Worm (Caenorhabditis elegans) whole organism, late embryonic: Measurements from ENCODE around the gene eelo-2.
A peak's percentile ranks its signal among the peaks of the same experiment; 100 is the strongest.

Source experiments
- C08G9.2 ChIP-seq: sonication (generic microtip); optimal IDR thresholded peaks from 2 replicates; lab custom pipeline; 2016; ENCODE audit warnings: mild to moderate bottlenecking, missing genetic modification characterization, moderate library complexity, missing compliant biosample characterization
- C38D4.7 ChIP-seq: fragments of 200-800 bp; sonication (Bioruptor generic); optimal IDR thresholded peaks from 2 replicates; lab custom pipeline; 2018; ENCODE audit warnings: mild to moderate bottlenecking, missing genetic modification characterization, moderate library complexity, missing compliant biosample characterization
- F13H6.1 ChIP-seq: sonication (generic microtip); optimal IDR thresholded peaks from 2 replicates; lab custom pipeline; 2016; ENCODE audit warnings: missing genetic modification characterization, missing compliant biosample characterization
- K02D7.2 ChIP-seq: sonication (generic microtip); optimal IDR thresholded peaks from 2 replicates; lab custom pipeline; 2017; ENCODE audit warnings: mild to moderate bottlenecking, missing genetic modification characterization, missing compliant biosample characterization
- T23F11.4 ChIP-seq: fragments of 200-800 bp; sonication (Bioruptor generic); optimal IDR thresholded peaks from 2 replicates; lab custom pipeline; 2018; ENCODE audit warnings: mild to moderate bottlenecking, missing genetic modification characterization, missing compliant biosample characterization
- ama-1 ChIP-seq: fragments of 150-350 bp; optimal IDR thresholded peaks from 2 replicates; lab custom pipeline; 2014
- ceh-14 ChIP-seq: sonication (generic microtip); optimal IDR thresholded peaks from 2 replicates; lab custom pipeline; 2016; ENCODE audit warnings: missing genotype, missing genetic modification characterization, missing compliant biosample characterization
- ceh-18 ChIP-seq: sonication (generic microtip); optimal IDR thresholded peaks from 2 replicates; lab custom pipeline; 2016; ENCODE audit warnings: missing genetic modification characterization, missing compliant biosample characterization
- ceh-34 ChIP-seq: sonication (generic microtip); optimal IDR thresholded peaks from 2 replicates; lab custom pipeline; 2016; ENCODE audit warnings: mild to moderate bottlenecking, missing genetic modification characterization, missing compliant biosample characterization
- ceh-45 ChIP-seq: fragments of 200-800 bp; sonication (Bioruptor generic); IDR thresholded peaks from 2 replicates; pipeline ENCODE4 v1.3.6; 2022; ENCODE audit warnings: missing genetic modification reagents, missing genetic modification characterization, missing compliant biosample characterization
- ceh-48 ChIP-seq: sonication (generic microtip); optimal IDR thresholded peaks from 2 replicates; lab custom pipeline; 2016; ENCODE audit warnings: missing genetic modification characterization, inconsistent platforms, missing compliant biosample characterization
- ceh-6 ChIP-seq: fragments of 200-800 bp; sonication (Bioruptor generic); optimal IDR thresholded peaks from 2 replicates; lab custom pipeline; 2018; ENCODE audit warnings: mild to moderate bottlenecking, missing genetic modification characterization, missing compliant biosample characterization
- ceh-9 ChIP-seq: sonication (generic microtip); optimal IDR thresholded peaks from 2 replicates; lab custom pipeline; 2016; ENCODE audit warnings: mild to moderate bottlenecking, missing genetic modification characterization, inconsistent platforms, missing compliant biosample characterization
- dmd-4 ChIP-seq: sonication (generic microtip); optimal IDR thresholded peaks from 2 replicates; lab custom pipeline; 2016; ENCODE audit warnings: borderline replicate concordance, missing genetic modification characterization, missing compliant biosample characterization
- elt-2 ChIP-seq: sonication (generic microtip); optimal IDR thresholded peaks from 2 replicates; lab custom pipeline; 2016; ENCODE audit warnings: missing genetic modification reagents, missing genetic modification characterization, missing compliant biosample characterization
- eyg-1 ChIP-seq: sonication (generic microtip); optimal IDR thresholded peaks from 2 replicates; lab custom pipeline; 2016; ENCODE audit warnings: missing genotype, missing genetic modification characterization, missing compliant biosample characterization
- gmeb-2 ChIP-seq: sonication (generic microtip); optimal IDR thresholded peaks from 2 replicates; lab custom pipeline; 2016; ENCODE audit warnings: missing genetic modification characterization, inconsistent platforms, missing compliant biosample characterization
- hlh-13 ChIP-seq: fragments of 200-800 bp; sonication (Bioruptor generic); optimal IDR thresholded peaks from 2 replicates; lab custom pipeline; 2018; ENCODE audit warnings: mild to moderate bottlenecking, missing genetic modification characterization, missing compliant biosample characterization
- hlh-15 ChIP-seq: sonication (generic microtip); optimal IDR thresholded peaks from 2 replicates; lab custom pipeline; 2016; ENCODE audit warnings: missing genetic modification characterization, missing compliant biosample characterization
- hlh-30 ChIP-seq: sonication (generic microtip); optimal IDR thresholded peaks from 2 replicates; lab custom pipeline; 2017; ENCODE audit warnings: antibody characterized with exemption, missing genetic modification characterization, missing compliant biosample characterization; ENCODE audit not compliant: insufficient read depth
- hlh-8 ChIP-seq: sonication (generic microtip); optimal IDR thresholded peaks from 2 replicates; lab custom pipeline; 2016; ENCODE audit warnings: missing genotype, missing genetic modification characterization, missing compliant biosample characterization
- lim-6 ChIP-seq: sonication (generic microtip); optimal IDR thresholded peaks from 2 replicates; lab custom pipeline; 2016; ENCODE audit warnings: missing genetic modification characterization, missing compliant biosample characterization
- lin-11 ChIP-seq: fragments of 200-800 bp; sonication (Bioruptor generic); optimal IDR thresholded peaks from 2 replicates; lab custom pipeline; 2018; ENCODE audit warnings: mild to moderate bottlenecking, missing genetic modification characterization, missing compliant biosample characterization
- madf-2 ChIP-seq: sonication (generic microtip); optimal IDR thresholded peaks from 2 replicates; lab custom pipeline; 2017; ENCODE audit warnings: missing genetic modification characterization, missing compliant biosample characterization
- nhr-232 ChIP-seq: sonication (generic microtip); optimal IDR thresholded peaks from 2 replicates; lab custom pipeline; 2016; ENCODE audit warnings: missing genetic modification characterization, missing compliant biosample characterization
- odd-2 ChIP-seq: sonication (generic microtip); optimal IDR thresholded peaks from 2 replicates; lab custom pipeline; 2017; ENCODE audit warnings: antibody characterized with exemption, mild to moderate bottlenecking, missing genetic modification characterization, missing compliant biosample characterization
- pat-9 ChIP-seq: fragments of 200-800 bp; sonication (Bioruptor generic); optimal IDR thresholded peaks from 2 replicates; lab custom pipeline; 2018; ENCODE audit warnings: mild to moderate bottlenecking, missing genetic modification characterization, moderate library complexity, missing compliant biosample characterization
- pha-4 ChIP-seq: fragments of 150-350 bp; optimal IDR thresholded peaks from 2 replicates; lab custom pipeline; 2018; ENCODE audit warnings: missing biosample characterization, missing genetic modification reagents, missing genetic modification characterization
- pqm-1 ChIP-seq: sonication (generic microtip); optimal IDR thresholded peaks from 2 replicates; lab custom pipeline; 2016; ENCODE audit warnings: missing genetic modification characterization, missing compliant biosample characterization
- ref-2 ChIP-seq: sonication (generic microtip); optimal IDR thresholded peaks from 2 replicates; lab custom pipeline; 2016; ENCODE audit warnings: missing genetic modification characterization, missing compliant biosample characterization
- sdc-2 ChIP-seq: sonication (generic microtip); optimal IDR thresholded peaks from 2 replicates; lab custom pipeline; 2016; ENCODE audit warnings: missing genotype, missing genetic modification characterization, missing compliant biosample characterization
- tbx-2 ChIP-seq: sonication (generic microtip); optimal IDR thresholded peaks from 2 replicates; lab custom pipeline; 2016; ENCODE audit warnings: missing genetic modification characterization, missing compliant biosample characterization
- ttx-3 ChIP-seq: sonication (generic microtip); optimal IDR thresholded peaks from 2 replicates; lab custom pipeline; 2016; ENCODE audit warnings: missing genetic modification reagents, missing genetic modification characterization, missing compliant biosample characterization
- unc-3 ChIP-seq, 2 experiments: fragments of 200-800 bp in 1 of 2; sonication (Bioruptor generic) in 1 of 2; sonication (generic microtip) in 1 of 2; conservative IDR thresholded peaks in 1 of 2; optimal IDR thresholded peaks in 1 of 2; 2 replicates each; pipeline versions ENCODE4 v1.3.6 to Lab custom; 2016 to 2022; ENCODE audit warnings: missing compliant biosample characterization in 2 of 2, missing genetic modification characterization in 2 of 2, missing genetic modification reagents in 1 of 2
- unc-42 ChIP-seq: sonication (generic microtip); optimal IDR thresholded peaks from 2 replicates; lab custom pipeline; 2016; ENCODE audit warnings: missing genotype, missing genetic modification characterization, missing compliant biosample characterization
- unc-55 ChIP-seq: sonication (generic microtip); optimal IDR thresholded peaks from 2 replicates; lab custom pipeline; 2017; ENCODE audit warnings: missing biosample characterization, missing genetic modification reagents, missing genetic modification characterization
- unc-86 ChIP-seq: sonication (generic microtip); optimal IDR thresholded peaks from 2 replicates; lab custom pipeline; 2016; ENCODE audit warnings: missing genetic modification characterization, missing compliant biosample characterization
- zip-5 ChIP-seq: sonication (generic microtip); optimal IDR thresholded peaks from 2 replicates; lab custom pipeline; 2016; ENCODE audit warnings: missing genetic modification characterization, missing compliant biosample characterization
- ztf-16 ChIP-seq: sonication (generic microtip); optimal IDR thresholded peaks from 2 replicates; lab custom pipeline; 2017; ENCODE audit warnings: missing genetic modification characterization, missing compliant biosample characterization

The eelo-2 gene

ce11 chrIV:17258824-17259223 is 8.9 kb downstream of the eelo-2 start:
- TF ChIP-seq ama-1 (lab: Kevin White, UChicago) (no peak), lim-6 (tag; lab: Kevin White, UChicago) (no peak), ceh-14 (tag; lab: Kevin White, UChicago) (no peak), ceh-18 (tag; lab: Kevin White, UChicago) (no peak), C38D4.7 (GFP tag; lab: Kevin White, UChicago) (no peak), F13H6.1 (tag; lab: Kevin White, UChicago) (no peak), ceh-9 (tag; lab: Kevin White, UChicago) (no peak), sdc-2 (no peak), ztf-16 (tag; lab: Kevin White, UChicago) (no peak), pqm-1 (no peak), elt-2 (no peak), ceh-48 (no peak), ceh-45 (no peak), ceh-6 (GFP tag; lab: Kevin White, UChicago) (no peak)
- TF ChIP-seq, all 69 proteins: peak for 0

ce11 chrIV:17259310-17259709 is 9.4 kb downstream of the eelo-2 start, which contains the start of gene phyh-1:
phyh-1 (minus strand) TSS chrIV:17259410.
- TF ChIP-seq lin-11 (tag; lab: Kevin White, UChicago) (no peak), sdc-2 (no peak), ref-2 (tag; lab: Kevin White, UChicago) (no peak), hlh-13 (GFP tag; lab: Kevin White, UChicago) (no peak), T23F11.4 (GFP tag; lab: Kevin White, UChicago) (no peak), C08G9.2 (tag; lab: Kevin White, UChicago) (no peak), hlh-30 (tag; lab: Kevin White, UChicago) (no peak), ama-1 (lab: Kevin White, UChicago) (no peak)

- TF ChIP-seq lin-11 (tag; lab: Kevin White, UChicago) (no peak), C38D4.7 (GFP tag; lab: Kevin White, UChicago) (no peak), ttx-3 (tag; lab: Kevin White, UChicago) (no peak), eyg-1 (tag; lab: Kevin White, UChicago) (no peak), odd-2 (tag; lab: Kevin White, UChicago) (no peak), lim-6 (tag; lab: Kevin White, UChicago) (no peak), ceh-34 (tag; lab: Kevin White, UChicago) (no peak), dmd-4 (tag; lab: Kevin White, UChicago) (no peak), hlh-15 (no peak), gmeb-2 (tag; lab: Kevin White, UChicago) (no peak), elt-2 (no peak)
Observed at ce11 chrIV:17262385-17262784, 12.5 kb downstream of the eelo-2 start, which contains the start of gene ZK550.6. ZK550.6 (minus strand) TSS chrIV:17262485.

ce11 chrIV:17263714-17264113 is 13.8 kb downstream of the eelo-2 start:
- TF ChIP-seq elt-2 (peak; percentile 83), ceh-9 (tag; lab: Kevin White, UChicago) (no peak)

ce11 chrIV:17264714-17265113 is 14.8 kb downstream of the eelo-2 start, which contains the start of gene F26D10.13:
F26D10.13 (minus strand) TSS chrIV:17264814.
- TF ChIP-seq tbx-2 (no peak), K02D7.2 (tag; lab: Kevin White, UChicago) (no peak), dmd-4 (tag; lab: Kevin White, UChicago) (no peak), unc-86 (tag; lab: Kevin White, UChicago) (no peak), nhr-232 (no peak), zip-5 (tag; lab: Kevin White, UChicago) (no peak), sdc-2 (no peak), lim-6 (tag; lab: Kevin White, UChicago) (no peak)

ce11 chrIV:17265279-17265678 is 15.3 kb downstream of the eelo-2 start, which contains the start of gene str-187:
str-187 (plus strand) TSS chrIV:17265579.
- TF ChIP-seq pat-9 (tag; lab: Kevin White, UChicago) = no peak
- TF ChIP-seq unc-3 (GFP tag; conservative IDR thresholded peaks at IDR 0.05; lab: Robert Waterston, UW) = no peak
- TF ChIP-seq unc-3 (tag; optimal IDR thresholded peaks at IDR 0.05; lab: Kevin White, UChicago) = no peak
- TF ChIP-seq unc-55 (GFP tag; lab: Kevin White, UChicago) = no peak
- no peak for TF ChIP-seq zip-5 (tag; lab: Kevin White, UChicago)
- no peak for TF ChIP-seq pha-4 (tag; lab: Kevin White, UChicago)
- no peak for TF ChIP-seq ceh-9 (tag; lab: Kevin White, UChicago)
- no peak for TF ChIP-seq C38D4.7 (GFP tag; lab: Kevin White, UChicago)
- TF ChIP-seq odd-2 (tag; lab: Kevin White, UChicago) = no peak
- TF ChIP-seq unc-42 (tag; lab: Kevin White, UChicago) = no peak
- no peak for TF ChIP-seq ttx-3 (tag; lab: Kevin White, UChicago)
- no peak for TF ChIP-seq madf-2
- TF ChIP-seq ceh-18 (tag; lab: Kevin White, UChicago) = no peak
- TF ChIP-seq hlh-8 (tag; lab: Kevin White, UChicago) = no peak
